Fruit fly (Drosophila melanogaster): ENCODE results near the gene Naam.

Naam gene

DNA sequence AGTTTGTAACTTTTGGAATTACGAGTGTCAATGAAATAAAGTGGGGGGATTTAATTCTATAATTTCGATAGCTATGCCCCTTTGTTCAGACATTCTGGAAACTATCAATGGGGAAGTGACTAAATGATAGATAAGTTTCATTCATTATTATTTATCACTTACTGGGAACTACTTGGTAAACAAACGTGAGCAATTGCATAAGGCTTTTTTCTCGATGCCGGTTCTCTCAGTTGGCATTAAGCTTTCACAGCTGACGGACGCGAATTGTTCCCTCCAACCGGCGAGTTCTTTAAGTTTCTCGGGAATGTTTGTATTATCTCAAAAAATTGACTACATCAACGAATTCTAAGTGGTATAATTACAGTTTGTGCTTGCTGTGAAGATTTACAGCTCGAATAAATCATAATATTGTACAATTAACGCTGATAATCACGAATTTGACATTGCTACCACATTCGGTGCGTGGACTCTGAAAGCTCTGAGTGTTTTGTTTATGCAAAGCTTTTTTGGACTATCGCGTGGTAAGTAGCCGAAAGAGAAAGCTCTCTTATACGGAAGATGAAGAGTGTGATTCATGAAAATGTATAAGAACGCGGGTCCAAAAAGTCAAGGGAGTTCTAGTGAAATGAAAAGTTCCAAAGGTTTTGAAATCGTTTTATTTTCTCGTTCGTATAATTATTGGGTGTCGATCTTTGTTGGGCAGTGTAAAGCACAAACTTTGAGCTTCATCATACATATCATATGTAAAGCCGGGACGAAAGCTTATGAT is at the start of gene Naam:
Naam (plus strand) TSS at position 228 of the 769 bp plus-strand sequence.
- TF ChIP-seq ey (GFP tag; optimal IDR thresholded peaks at IDR 0.05) (peak; percentile 82), fru (GFP tag; optimal IDR thresholded peaks at IDR 0.05) (peak; percentile 76), psq (GFP tag; optimal IDR thresholded peaks at IDR 0.05) (peak; percentile 66), CG32264 (GFP tag; optimal IDR thresholded peaks at IDR 0.05) (peak; percentile 54), Myc (optimal IDR thresholded peaks at IDR 0.05) (no peak), jim (GFP tag; optimal IDR thresholded peaks at IDR 0.05) (no peak), Hr83 (GFP tag; optimal IDR thresholded peaks at IDR 0.05; ENCODE audit: poor library complexity, severe bottlenecking) (peak; percentile 54), HLH106 (tag; optimal IDR thresholded peaks at IDR 0.05) (peak; percentile 58), N (GFP tag; optimal IDR thresholded peaks at IDR 0.05) (no peak), Jra (GFP tag; optimal IDR thresholded peaks at IDR 0.05) (peak; percentile 68), Abd-B (GFP tag; optimal IDR thresholded peaks at IDR 0.05) (no peak), sage (GFP tag; optimal IDR thresholded peaks at IDR 0.05) (peak; percentile 72), CrebA (GFP tag; optimal IDR thresholded peaks at IDR 0.05; ENCODE audit: borderline replicate concordance) (no peak), h (GFP tag; optimal IDR thresholded peaks at IDR 0.05) (peak; percentile 84), usp (GFP tag; optimal IDR thresholded peaks at IDR 0.05) (no peak), brk (GFP tag; optimal IDR thresholded peaks at IDR 0.05) (peak; percentile 70), pan (optimal IDR thresholded peaks at IDR 0.05) (no peak), woc (GFP tag; optimal IDR thresholded peaks at IDR 0.05) (peak; percentile 57), dsf (GFP tag; optimal IDR thresholded peaks at IDR 0.05; ENCODE audit: borderline replicate concordance) (peak; percentile 42), rgr (GFP tag; optimal IDR thresholded peaks at IDR 0.05) (peak; percentile 83), Hr78 (GFP tag; optimal IDR thresholded peaks at IDR 0.05) (no peak), foxo (GFP tag; optimal IDR thresholded peaks at IDR 0.05) (peak; percentile 75 to 85), lola (GFP tag; optimal IDR thresholded peaks at IDR 0.05) (no peak), Sp1 (GFP tag; optimal IDR thresholded peaks at IDR 0.05) (peak; percentile 52), Hnf4 (GFP tag; optimal IDR thresholded peaks at IDR 0.05) (peak; percentile 74), GATAd (GFP tag; optimal IDR thresholded peaks at IDR 0.05) (no peak), Rel (GFP tag; optimal IDR thresholded peaks at IDR 0.05) (no peak), Rel (tag; optimal IDR thresholded peaks at IDR 0.05) (no peak), Mio (GFP tag; optimal IDR thresholded peaks at IDR 0.05) (no peak), sv (GFP tag; optimal IDR thresholded peaks at IDR 0.05) (peak; percentile 62), OdsH (GFP tag; optimal IDR thresholded peaks at IDR 0.05) (peak; percentile 81), tai (GFP tag; optimal IDR thresholded peaks at IDR 0.05) (peak; percentile 72), Dfd (GFP tag; optimal IDR thresholded peaks at IDR 0.05) (no peak), dl (GFP tag; optimal IDR thresholded peaks at IDR 0.05; ENCODE audit: insufficient read depth in 1 of 2, partially characterized antibody in 2 of 2) (no peak), Vsx2 (GFP tag; optimal IDR thresholded peaks at IDR 0.05; ENCODE audit: partially characterized antibody) (no peak), dmrt93B (GFP tag; optimal IDR thresholded peaks at IDR 0.05) (peak; percentile 28), Dif (GFP tag; optimal IDR thresholded peaks at IDR 0.05; ENCODE audit: partially characterized antibody) (no peak), CG9705 (GFP tag; optimal IDR thresholded peaks at IDR 0.05) (peak; percentile 4), br (GFP tag; optimal IDR thresholded peaks at IDR 0.05) (peak; percentile 81)

DNA sequence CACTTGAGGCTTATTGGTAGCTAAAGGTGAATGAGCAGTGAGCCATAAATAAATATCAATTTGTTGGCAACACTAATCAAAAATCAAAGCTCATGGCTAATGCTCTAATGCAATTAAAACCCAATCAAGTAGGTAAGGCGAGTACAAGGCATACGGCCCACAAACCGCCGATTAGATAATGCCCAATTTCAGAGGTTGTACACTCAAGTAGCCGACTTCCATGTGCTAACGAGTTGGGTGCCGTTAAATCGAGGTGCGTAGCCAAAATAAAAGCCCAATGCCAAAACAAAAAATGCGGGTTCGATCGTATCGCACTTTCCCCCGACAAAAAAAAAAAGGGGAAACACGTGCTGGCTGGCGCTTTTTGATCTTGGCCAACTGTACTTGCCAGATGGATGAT is 49.2 kb upstream of the Naam start:
- TF ChIP-seq Rel (GFP tag; optimal IDR thresholded peaks at IDR 0.05), result no peak
- peak; percentile 66 for TF ChIP-seq Rel (tag; optimal IDR thresholded peaks at IDR 0.05)
- no peak for TF ChIP-seq ey (GFP tag; optimal IDR thresholded peaks at IDR 0.05)
- peak; percentile 40 for TF ChIP-seq h (GFP tag; optimal IDR thresholded peaks at IDR 0.05)
- TF ChIP-seq foxo (GFP tag; optimal IDR thresholded peaks at IDR 0.05), result no peak
- TF ChIP-seq psq (GFP tag; optimal IDR thresholded peaks at IDR 0.05), result no peak
- TF ChIP-seq usp (GFP tag; optimal IDR thresholded peaks at IDR 0.05), result no peak

All from whole organism, wandering third instar larva.